Worm (Caenorhabditis elegans): Measurements from ENCODE around the gene Y38H6C.8.

- TF ChIP-seq tbx-11 (GFP tag; IDR thresholded peaks at IDR 0.05) (no peak), ama-1 (optimal IDR thresholded peaks at IDR 0.05) (no peak), scrt-1 (GFP tag; IDR thresholded peaks at IDR 0.05) (no peak), B0310.2 (tag; optimal IDR thresholded peaks at IDR 0.05) (no peak), flt-1 (GFP tag; IDR thresholded peaks at IDR 0.05) (no peak), ets-7 (tag; optimal IDR thresholded peaks at IDR 0.05) (no peak)
Observed at ce11 chrV:20480790-20481189, 33.0 kb upstream of the Y38H6C.8 start.

Measured in whole organism, early embryonic.